Worm (Caenorhabditis elegans): Measurements from ENCODE around the gene haf-8.

ce11 chrIV:14699840-14700239 lies at the start of gene haf-8:
- TF ChIP-seq pha-4 (tag; optimal IDR thresholded peaks at IDR 0.05) (no peak), ztf-11 (tag; optimal IDR thresholded peaks at IDR 0.05) (no peak), M03D4.4 (tag; optimal IDR thresholded peaks at IDR 0.05) (no peak), snpc-4 (tag; optimal IDR thresholded peaks at IDR 0.05) (no peak), hlh-1 (tag; optimal IDR thresholded peaks at IDR 0.05) (no peak), lsy-2 (tag; optimal IDR thresholded peaks at IDR 0.05) (no peak), zip-8 (tag; optimal IDR thresholded peaks at IDR 0.05) (no peak), cnd-1 (tag; optimal IDR thresholded peaks at IDR 0.05) (no peak), elt-3 (tag; optimal IDR thresholded peaks at IDR 0.05) (no peak)
